Fruit fly (Drosophila melanogaster) whole organism, embryonic: ENCODE measurements around the gene CG13833.

Source experiments
- Ada2b ChIP-seq: fragments of 200-800 bp; sonication (Bioruptor generic); IDR thresholded peaks from 2 replicates; pipeline ENCODE4 v1.3.6; 2022; ENCODE audit warnings: missing biosample characterization, missing genetic modification characterization
- Aef1 ChIP-seq: fragments of 200-800 bp; sonication (Bioruptor generic); IDR thresholded peaks from 3 replicates; pipeline ENCODE4 v1.3.6; 2022; ENCODE audit warnings: missing biosample characterization, missing genetic modification characterization
- Antp ChIP-seq: fragments of 200-800 bp; sonication (Bioruptor generic); optimal IDR thresholded peaks from 3 replicates; lab custom pipeline; 2016; ENCODE audit warnings: missing biosample characterization, missing genetic modification characterization
- Atf6 ChIP-seq: fragments of 200-800 bp; sonication (Bioruptor generic); IDR thresholded peaks from 2 replicates; pipeline ENCODE4 v1.3.6; 2022; ENCODE audit warnings: missing biosample characterization, missing genetic modification characterization
- B-H1 ChIP-seq: fragments of 200-800 bp; sonication (Bioruptor generic); IDR thresholded peaks from 3 replicates; pipeline ENCODE4 v1.3.6; 2022; ENCODE audit warnings: missing biosample characterization, missing genetic modification characterization
- C15 ChIP-seq: fragments of 200-800 bp; sonication (Bioruptor generic); IDR thresholded peaks from 3 replicates; pipeline ENCODE4 v1.3.6; 2022; ENCODE audit warnings: missing biosample characterization, missing genetic modification characterization
- CG11504 ChIP-seq: fragments of 200-800 bp; sonication (Bioruptor generic); optimal IDR thresholded peaks from 3 replicates; lab custom pipeline; 2019; ENCODE audit warnings: missing biosample characterization, mild to moderate bottlenecking, missing genetic modification characterization, moderate library complexity
- CG11560 ChIP-seq: fragments of 200-800 bp; sonication (Bioruptor generic); IDR thresholded peaks from 3 replicates; pipeline ENCODE4 v1.3.6; 2022; ENCODE audit warnings: missing biosample characterization, missing genetic modification characterization
- CG11696 ChIP-seq: fragments of 200-800 bp; sonication (Bioruptor generic); IDR thresholded peaks from 2 replicates; pipeline ENCODE4 v1.3.6; 2022; ENCODE audit warnings: missing biosample characterization, missing genetic modification characterization
- CG12769 ChIP-seq: fragments of 200-800 bp; sonication (Bioruptor generic); optimal IDR thresholded peaks from 2 replicates; lab custom pipeline; 2019; ENCODE audit warnings: missing biosample characterization, mild to moderate bottlenecking, missing genetic modification characterization, moderate library complexity
- CG14860 ChIP-seq: fragments of 200-800 bp; sonication (Bioruptor generic); IDR thresholded peaks from 3 replicates; pipeline ENCODE4 v1.3.6; 2022; ENCODE audit warnings: missing biosample characterization, missing genetic modification characterization; ENCODE audit not compliant: partially characterized antibody
- CG15269 ChIP-seq: fragments of 200-800 bp; sonication (Bioruptor generic); optimal IDR thresholded peaks from 2 replicates; lab custom pipeline; 2018; ENCODE audit warnings: missing biosample characterization, mild to moderate bottlenecking, missing genetic modification characterization, moderate library complexity
- CG17328 ChIP-seq: fragments of 200-800 bp; sonication (Bioruptor generic); IDR thresholded peaks from 2 replicates; pipeline ENCODE4 v1.3.6; 2022; ENCODE audit warnings: missing biosample characterization, missing genetic modification characterization
- CG17612 ChIP-seq: fragments of 200-800 bp; sonication (Bioruptor generic); IDR thresholded peaks from 2 replicates; pipeline ENCODE4 v1.3.6; 2022; ENCODE audit warnings: missing biosample characterization, missing genetic modification characterization
- CG6254 ChIP-seq: fragments of 200-800 bp; sonication (Bioruptor generic); optimal IDR thresholded peaks from 3 replicates; lab custom pipeline; 2017; ENCODE audit warnings: mild to moderate bottlenecking, missing biosample characterization, missing genetic modification reagents, missing genetic modification characterization
- CG6791 ChIP-seq: fragments of 200-800 bp; sonication (Bioruptor generic); IDR thresholded peaks from 3 replicates; pipeline ENCODE4 v1.3.6; 2022; ENCODE audit warnings: missing biosample characterization, missing genetic modification characterization; ENCODE audit not compliant: partially characterized antibody
- CG7786 ChIP-seq: fragments of 200-800 bp; sonication (Bioruptor generic); optimal IDR thresholded peaks from 2 replicates; lab custom pipeline; 2016; ENCODE audit warnings: missing biosample characterization, missing genetic modification characterization
- Dad ChIP-seq: fragments of 200-800 bp; sonication (Bioruptor generic); optimal IDR thresholded peaks from 3 replicates; lab custom pipeline; 2016; ENCODE audit warnings: missing biosample characterization, missing genetic modification characterization
- Drgx ChIP-seq: fragments of 200-800 bp; sonication (Bioruptor generic); IDR thresholded peaks from 2 replicates; pipeline ENCODE4 v1.3.6; 2022; ENCODE audit warnings: missing biosample characterization, missing genetic modification characterization
- E2f2 ChIP-seq: fragments of 200-800 bp; sonication (Bioruptor generic); IDR thresholded peaks from 2 replicates; pipeline ENCODE4 v1.3.6; 2022; ENCODE audit warnings: missing biosample characterization, missing genetic modification characterization
- Fer3 ChIP-seq: fragments of 200-800 bp; sonication (Bioruptor generic); optimal IDR thresholded peaks from 2 replicates; lab custom pipeline; 2018; ENCODE audit warnings: missing biosample characterization, mild to moderate bottlenecking, missing genetic modification characterization, moderate library complexity
- Gug ChIP-seq: fragments of 200-800 bp; sonication (Bioruptor generic); IDR thresholded peaks from 4 replicates; pipeline ENCODE4 v1.3.6; 2022; ENCODE audit warnings: missing biosample characterization, missing genetic modification characterization
- H15 ChIP-seq: fragments of 200-800 bp; sonication (Bioruptor generic); IDR thresholded peaks from 3 replicates; pipeline ENCODE4 v1.3.6; 2022; ENCODE audit warnings: missing biosample characterization, missing genetic modification characterization
- Hmx ChIP-seq: fragments of 200-800 bp; sonication (Bioruptor generic); optimal IDR thresholded peaks from 2 replicates; lab custom pipeline; 2016; ENCODE audit warnings: missing biosample characterization, missing genetic modification characterization
- MBD-R2 ChIP-seq: fragments of 200-800 bp; sonication (Bioruptor generic); IDR thresholded peaks from 2 replicates; pipeline ENCODE4 v1.3.6; 2022; ENCODE audit warnings: missing biosample characterization, missing genetic modification characterization
- Max ChIP-seq: fragments of 200-800 bp; sonication (Bioruptor generic); optimal IDR thresholded peaks from 2 replicates; lab custom pipeline; 2016; ENCODE audit warnings: missing biosample characterization, mild to moderate bottlenecking, missing genetic modification characterization
- Meics ChIP-seq: fragments of 200-800 bp; sonication (Bioruptor generic); optimal IDR thresholded peaks from 2 replicates; lab custom pipeline; 2017; ENCODE audit warnings: missing biosample characterization, mild to moderate bottlenecking, missing genetic modification characterization
- NFAT ChIP-seq: fragments of 200-800 bp; sonication (Bioruptor generic); IDR thresholded peaks from 2 replicates; pipeline ENCODE4 v1.3.6; 2022; ENCODE audit warnings: missing biosample characterization, missing genetic modification characterization
- Oaz ChIP-seq: fragments of 200-800 bp; sonication (Bioruptor generic); IDR thresholded peaks from 2 replicates; pipeline ENCODE4 v1.3.6; 2022; ENCODE audit warnings: missing biosample characterization, missing genetic modification characterization
- Poxn ChIP-seq: fragments of 200-800 bp; sonication (Bioruptor generic); IDR thresholded peaks from 2 replicates; pipeline ENCODE4 v1.3.6; 2022; ENCODE audit warnings: missing biosample characterization, missing genetic modification characterization
- Six4 ChIP-seq: fragments of 200-800 bp; sonication (Bioruptor generic); optimal IDR thresholded peaks from 2 replicates; lab custom pipeline; 2016; ENCODE audit warnings: missing biosample characterization, missing genetic modification characterization
- Sox102F ChIP-seq: fragments of 200-800 bp; sonication (Bioruptor generic); optimal IDR thresholded peaks from 2 replicates; lab custom pipeline; 2018; ENCODE audit warnings: missing biosample characterization, mild to moderate bottlenecking, missing genetic modification characterization, moderate library complexity
- ac ChIP-seq: fragments of 200-800 bp; sonication (Bioruptor generic); optimal IDR thresholded peaks from 3 replicates; lab custom pipeline; 2017; ENCODE audit warnings: missing biosample characterization, mild to moderate bottlenecking, missing genetic modification characterization
- bigmax ChIP-seq: fragments of 200-800 bp; sonication (Bioruptor generic); optimal IDR thresholded peaks from 2 replicates; lab custom pipeline; 2018; ENCODE audit warnings: missing biosample characterization, mild to moderate bottlenecking, missing genetic modification characterization
- bowl ChIP-seq: fragments of 200-800 bp; sonication (Bioruptor generic); IDR thresholded peaks from 2 replicates; pipeline ENCODE4 v1.3.6; 2022; ENCODE audit warnings: missing biosample characterization, missing genetic modification characterization
- bsh ChIP-seq, 2 experiments: fragments of 200-800 bp; sonication (Bioruptor generic); optimal IDR thresholded peaks; 2 replicates each; lab custom pipeline; 2017 to 2018; ENCODE audit warnings: mild to moderate bottlenecking in 2 of 2, missing biosample characterization in 2 of 2, missing genetic modification characterization in 2 of 2, moderate library complexity in 1 of 2
- danr ChIP-seq: fragments of 200-800 bp; sonication (Bioruptor generic); IDR thresholded peaks from 2 replicates; pipeline ENCODE4 v1.3.6; 2022; ENCODE audit warnings: missing biosample characterization, missing genetic modification characterization
- dmrt99B ChIP-seq: fragments of 200-800 bp; sonication (Bioruptor generic); optimal IDR thresholded peaks from 2 replicates; lab custom pipeline; 2018; ENCODE audit warnings: missing biosample characterization, mild to moderate bottlenecking, missing genetic modification characterization, moderate library complexity
- dpn ChIP-seq, 2 experiments: fragments of 200-800 bp; sonication (Bioruptor generic); optimal IDR thresholded peaks; 3 replicates each; lab custom pipeline; 2016; ENCODE audit warnings: missing biosample characterization in 2 of 2, missing genetic modification characterization in 2 of 2
- esg ChIP-seq: fragments of 200-800 bp; sonication (Bioruptor generic); conservative IDR thresholded peaks from 2 replicates; pipeline ENCODE4 v1.3.6; 2022; ENCODE audit warnings: missing biosample characterization, missing genetic modification characterization
- grau ChIP-seq: fragments of 200-800 bp; optimal IDR thresholded peaks from 3 replicates; lab custom pipeline; 2019; ENCODE audit warnings: missing biosample characterization, mild to moderate bottlenecking, missing genetic modification characterization, moderate library complexity
- grn ChIP-seq: fragments of 200-800 bp; sonication (Bioruptor generic); optimal IDR thresholded peaks from 3 replicates; lab custom pipeline; 2017; ENCODE audit warnings: missing biosample characterization, missing genetic modification characterization
- mam ChIP-seq: fragments of 200-800 bp; sonication (Bioruptor generic); optimal IDR thresholded peaks from 3 replicates; lab custom pipeline; 2016; ENCODE audit warnings: missing biosample characterization, missing genetic modification characterization
- nmo ChIP-seq: fragments of 200-800 bp; sonication (Bioruptor generic); optimal IDR thresholded peaks from 2 replicates; lab custom pipeline; 2018; ENCODE audit warnings: missing biosample characterization, mild to moderate bottlenecking, missing genetic modification characterization, moderate library complexity
- sens ChIP-seq: fragments of 200-800 bp; sonication (Bioruptor generic); peaks from one replicate; lab custom pipeline; 2016; ENCODE audit warnings: missing biosample characterization, missing genetic modification characterization
- slp2 ChIP-seq: fragments of 200-800 bp; sonication (Bioruptor generic); optimal IDR thresholded peaks from 2 replicates; lab custom pipeline; 2016; ENCODE audit warnings: missing biosample characterization, missing genetic modification characterization
- so ChIP-seq: fragments of 200-800 bp; sonication (Bioruptor generic); IDR thresholded peaks from 3 replicates; pipeline ENCODE4 v1.3.6; 2022; ENCODE audit warnings: missing biosample characterization, missing genetic modification characterization
- tna ChIP-seq: fragments of 200-800 bp; sonication (Bioruptor generic); IDR thresholded peaks from 2 replicates; pipeline ENCODE4 v1.3.6; 2022; ENCODE audit warnings: missing biosample characterization, missing genetic modification characterization; ENCODE audit not compliant: partially characterized antibody
- toy ChIP-seq: fragments of 200-800 bp; sonication (Bioruptor generic); IDR thresholded peaks from 2 replicates; pipeline ENCODE4 v1.3.6; 2022; ENCODE audit warnings: missing biosample characterization, missing genetic modification characterization
- ttk ChIP-seq: fragments of 200-800 bp; sonication (Bioruptor generic); IDR thresholded peaks from 2 replicates; pipeline ENCODE4 v2.1.2; 2022; ENCODE audit warnings: missing biosample characterization, missing genetic modification characterization
- unpg ChIP-seq: fragments of 200-800 bp; sonication (Bioruptor generic); optimal IDR thresholded peaks from 3 replicates; lab custom pipeline; 2018; ENCODE audit warnings: missing biosample characterization, mild to moderate bottlenecking, missing genetic modification characterization, moderate library complexity

The CG13833 gene

dm6 chr3R:23028506-23028905 lies 6.9 kb downstream of the CG13833 start (continued):
- peak; percentile 41 for TF ChIP-seq dmrt99B (tag; lab: Kevin White, UChicago)
- 0 out of 2 replicates have a peak, but pooled peaks have one; percentile 23 for TF ChIP-seq CG11696 (GFP tag; lab: Robert Waterston, UW)
- peak; percentile 33; the same call in 1 of the 2 replicates for TF ChIP-seq MBD-R2
- TF ChIP-seq bsh (GFP tag; optimal IDR thresholded peaks at IDR 0.05; lab: Kevin White, UChicago) = peak in 1 of 2 experiments; percentile 4
- TF ChIP-seq Six4 = peak; percentile 29
- TF ChIP-seq CG17612 = no peak
- TF ChIP-seq Drgx (GFP tag; lab: Robert Waterston, UW) = peak; percentile 46; the same call in 1 of the 2 replicates
- peak; percentile 65 for TF ChIP-seq Aef1 (GFP tag; lab: Robert Waterston, UW)
- TF ChIP-seq sens (GFP tag; lab: Kevin White, UChicago) = peak; percentile 81
- TF ChIP-seq ac (GFP tag; lab: Kevin White, UChicago) = no peak
- TF ChIP-seq nmo (GFP tag; lab: Kevin White, UChicago) = peak; percentile 36
- peak; percentile 67 for TF ChIP-seq Antp (GFP tag; lab: Kevin White, UChicago)
- peak; percentile 34; the same call in 1 of the 3 replicates for TF ChIP-seq CG11560 (tag; lab: Robert Waterston, UW)
- TF ChIP-seq Oaz = peak; percentile 41; the same call in 1 of the 2 replicates
- peak; percentile 63; the same call in 1 of the 3 replicates for TF ChIP-seq C15
- TF ChIP-seq CG7786 (GFP tag; lab: Kevin White, UChicago) = peak; percentile 53
- TF ChIP-seq Ada2b (GFP tag; lab: Robert Waterston, UW) = peak; percentile 78
- peak; percentile 75 for TF ChIP-seq NFAT (GFP tag; lab: Robert Waterston, UW)
- no peak for TF ChIP-seq bigmax (GFP tag; lab: Kevin White, UChicago)
- TF ChIP-seq dpn (GFP tag; optimal IDR thresholded peaks at IDR 0.05; lab: Kevin White, UChicago) = peak; percentile 40 to 71
- peak; percentile 77 for TF ChIP-seq CG12769 (tag; lab: Kevin White, UChicago)
- peak; percentile 64 for TF ChIP-seq Meics
- TF ChIP-seq slp2 (GFP tag; lab: Kevin White, UChicago) = peak; percentile 51
- TF ChIP-seq CG14860 = no peak
- peak; percentile 55 for TF ChIP-seq unpg
- TF ChIP-seq CG6254 (GFP tag; lab: Kevin White, UChicago) = no peak
- TF ChIP-seq toy (GFP tag; lab: Robert Waterston, UW) = peak; percentile 32; the same call in 1 of the 2 replicates
- TF ChIP-seq CG15269 = peak; percentile 47
- TF ChIP-seq Fer3 (tag; lab: Kevin White, UChicago) = peak; percentile 64
- no peak for TF ChIP-seq CG6791 (GFP tag; lab: Robert Waterston, UW)
- TF ChIP-seq Gug (GFP tag; lab: Robert Waterston, UW) = peak; percentile 66; the same call in 1 of the 4 replicates
- TF ChIP-seq grn = no peak
- no peak for TF ChIP-seq tna (GFP tag; lab: Robert Waterston, UW)
- no peak for TF ChIP-seq Dad (GFP tag; lab: Kevin White, UChicago)
- TF ChIP-seq grau = peak; percentile 62
- TF ChIP-seq danr (GFP tag; lab: Robert Waterston, UW) = 0 out of 2 replicates have a peak, but pooled peaks have one; percentile 18
- 0 out of 2 replicates have a peak, but pooled peaks have one; percentile 39 for TF ChIP-seq CG17328
- TF ChIP-seq Atf6 (GFP tag; lab: Robert Waterston, UW) = peak; percentile 69
- TF ChIP-seq esg = peak; percentile 62
- no peak for TF ChIP-seq Max (GFP tag; lab: Kevin White, UChicago)
- TF ChIP-seq ttk (GFP tag; lab: Robert Waterston, UW) = 0 out of 2 replicates have a peak, but pooled peaks have one; percentile 28
- 0 out of 3 replicates have a peak, but pooled peaks have one; percentile 32 for TF ChIP-seq so (GFP tag; lab: Robert Waterston, UW)
- TF ChIP-seq mam (GFP tag; lab: Kevin White, UChicago) = peak; percentile 70
- TF ChIP-seq bowl (GFP tag; lab: Robert Waterston, UW) = no peak
- no peak for TF ChIP-seq H15 (GFP tag; lab: Robert Waterston, UW)
- peak; percentile 58; the same call in 2 of the 3 replicates for TF ChIP-seq B-H1 (GFP tag; lab: Robert Waterston, UW)
- no peak for TF ChIP-seq E2f2
- TF ChIP-seq Poxn (GFP tag; lab: Robert Waterston, UW) = peak; percentile 65
- TF ChIP-seq CG11504 (tag; lab: Kevin White, UChicago) = peak; percentile 54
- TF ChIP-seq Sox102F = peak; percentile 27
- TF ChIP-seq Hmx (GFP tag; lab: Kevin White, UChicago) = no peak
